Fruit fly (Drosophila melanogaster): ENCODE measurements around the gene SNF4Agamma.

The SNF4Agamma gene

dm6 chr3R:21263177-21263576, 122.6 kb downstream of the SNF4Agamma start (continued):
- TF ChIP-seq Hmr (GFP tag; optimal IDR thresholded peaks at IDR 0.05) (peak; percentile 43), Neu2 (GFP tag; optimal IDR thresholded peaks at IDR 0.05; ENCODE audit: borderline replicate concordance) (no peak), CG10267 (tag; optimal IDR thresholded peaks at IDR 0.05) (peak; percentile 6), CG14667 (GFP tag; IDR thresholded peaks at IDR 0.05) (no peak), grau (tag; optimal IDR thresholded peaks at IDR 0.05) (peak; percentile 11), Dref (GFP tag; IDR thresholded peaks at IDR 0.05) (no peak), CG17186 (GFP tag; optimal IDR thresholded peaks at IDR 0.05) (no peak), ATbp (GFP tag; optimal IDR thresholded peaks at IDR 0.05) (peak; percentile 56), CG6689 (GFP tag; IDR thresholded peaks at IDR 0.05) (0 out of 2 replicates have a peak, but pooled peaks have one; percentile 18), bcd (GFP tag; optimal IDR thresholded peaks at IDR 0.05) (peak; percentile 26), CG6272 (GFP tag; IDR thresholded peaks at IDR 0.05) (no peak), CG17912 (GFP tag; optimal IDR thresholded peaks at IDR 0.05) (no peak), ac (GFP tag; optimal IDR thresholded peaks at IDR 0.05) (peak; percentile 35), CG2120 (GFP tag; optimal IDR thresholded peaks at IDR 0.05) (no peak), NC2β (GFP tag; optimal IDR thresholded peaks at IDR 0.05) (no peak), Gug (GFP tag; IDR thresholded peaks at IDR 0.05) (no peak), CG18599 (GFP tag; optimal IDR thresholded peaks at IDR 0.05) (peak; percentile 16), org-1 (GFP tag; optimal IDR thresholded peaks at IDR 0.05) (no peak), CG4854 (GFP tag; optimal IDR thresholded peaks at IDR 0.05) (no peak), CG17612 (GFP tag; IDR thresholded peaks at IDR 0.05) (0 out of 2 replicates have a peak, but pooled peaks have one; percentile 18), ro (GFP tag; IDR thresholded peaks at IDR 0.05) (no peak), exex (tag; optimal IDR thresholded peaks at IDR 0.05) (no peak), cwo (GFP tag; optimal IDR thresholded peaks at IDR 0.05) (no peak), shn (GFP tag; optimal IDR thresholded peaks at IDR 0.05) (no peak), Oaz (GFP tag; IDR thresholded peaks at IDR 0.05) (0 out of 2 replicates have a peak, but pooled peaks have one; percentile 17), CG17361 (GFP tag; IDR thresholded peaks at IDR 0.05) (no peak), Bteb2 (GFP tag; optimal IDR thresholded peaks at IDR 0.05) (no peak)
